Worm (Caenorhabditis elegans): Measurements from ENCODE around the gene T28A8.4.

DNA sequence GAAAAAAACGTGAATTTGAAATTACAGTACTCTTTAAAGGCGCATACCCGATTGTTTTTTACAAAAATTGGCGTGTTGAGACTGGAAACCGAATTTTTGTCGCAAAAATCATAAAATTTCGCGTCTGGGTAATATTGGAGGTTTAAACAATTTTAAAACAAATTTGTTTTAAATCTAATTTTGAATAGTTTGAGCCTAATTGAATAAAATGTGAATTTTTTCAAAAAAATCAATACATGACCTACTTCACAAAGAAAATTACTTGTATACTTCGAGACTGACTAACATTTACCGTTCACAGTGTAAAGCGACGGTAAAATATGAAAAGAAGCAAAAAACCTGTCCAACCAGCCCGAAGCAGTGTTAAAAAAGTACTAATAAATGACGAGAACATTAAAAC, 46.2 kb upstream of the T28A8.4 start:
- TF ChIP-seq ceh-30 (tag; optimal IDR thresholded peaks at IDR 0.05) (no peak), fkh-10 (GFP tag; optimal IDR thresholded peaks at IDR 0.05) (no peak), ceh-9 (tag; optimal IDR thresholded peaks at IDR 0.05) (no peak), Y22D7AL.16 (tag; optimal IDR thresholded peaks at IDR 0.05) (no peak), elt-2 (tag; optimal IDR thresholded peaks at IDR 0.05) (no peak), pag-3 (tag; optimal IDR thresholded peaks at IDR 0.05; ENCODE audit: borderline replicate concordance) (no peak), hlh-30 (tag; optimal IDR thresholded peaks at IDR 0.05; ENCODE audit: insufficient read depth) (no peak)

All from whole organism, late embryonic.